Worm (Caenorhabditis elegans) whole organism, early embryonic: ENCODE results near the gene ges-1.

Source experiments
- aly-1 ChIP-seq: sonication (generic microtip); optimal IDR thresholded peaks from 2 replicates; lab custom pipeline; 2016; ENCODE audit warnings: missing genetic modification characterization, missing compliant biosample characterization
- ama-1 ChIP-seq: fragments of 150-350 bp; optimal IDR thresholded peaks from 2 replicates; lab custom pipeline; 2014
- ceh-36 ChIP-seq: sonication (generic microtip); optimal IDR thresholded peaks from 2 replicates; lab custom pipeline; 2016; ENCODE audit warnings: missing genetic modification characterization, inconsistent platforms, missing compliant biosample characterization
- flt-1 ChIP-seq: fragments of 200-800 bp; sonication (Bioruptor generic); IDR thresholded peaks from 2 replicates; pipeline ENCODE4 v1.3.6; 2022; ENCODE audit warnings: missing genetic modification characterization, missing compliant biosample characterization
- tbx-37 ChIP-seq: fragments of 200-800 bp; sonication (Bioruptor generic); conservative IDR thresholded peaks from 2 replicates; pipeline ENCODE4 v1.3.6; 2022; ENCODE audit warnings: missing genetic modification reagents, missing genetic modification characterization, missing compliant biosample characterization

- no peak for TF ChIP-seq flt-1 (GFP tag; lab: Robert Waterston, UW)
- no peak for TF ChIP-seq ama-1 (lab: Kevin White, UChicago)
- no peak for TF ChIP-seq ceh-36 (tag; lab: Kevin White, UChicago)
- TF ChIP-seq tbx-37 (GFP tag; lab: Robert Waterston, UW), result no peak
- TF ChIP-seq aly-1 (tag; lab: Kevin White, UChicago), result no peak
These were observed 9.7 kb downstream of the ges-1 start for ce11 chrV:1422269-1422668.
